Fruit fly (Drosophila melanogaster) whole organism, embryonic: ENCODE results near the gene CG16812.

ENCODE experiments used
- Atf-2 ChIP-seq: fragments of 200-800 bp; sonication (Bioruptor generic); optimal IDR thresholded peaks from 2 replicates; lab custom pipeline; 2016; ENCODE audit warnings: missing biosample characterization, missing genetic modification characterization
- CG12942 ChIP-seq: fragments of 200-800 bp; sonication (Bioruptor generic); optimal IDR thresholded peaks from 3 replicates; lab custom pipeline; 2016; ENCODE audit warnings: missing biosample characterization, missing genetic modification characterization
- CG14014 ChIP-seq: fragments of 200-800 bp; sonication (Bioruptor generic); IDR thresholded peaks from 2 replicates; pipeline ENCODE4 v1.3.6; 2022; ENCODE audit warnings: missing biosample characterization, missing genetic modification characterization
- CG14710 ChIP-seq: fragments of 200-800 bp; sonication (Bioruptor generic); optimal IDR thresholded peaks from 3 replicates; lab custom pipeline; 2019; ENCODE audit warnings: missing biosample characterization, mild to moderate bottlenecking, missing genetic modification characterization, moderate library complexity
- CG15011 ChIP-seq: fragments of 200-800 bp; sonication (Bioruptor generic); optimal IDR thresholded peaks from 3 replicates; lab custom pipeline; 2018; ENCODE audit warnings: missing biosample characterization, mild to moderate bottlenecking, missing genetic modification characterization
- CG17912 ChIP-seq: fragments of 200-800 bp; sonication (Bioruptor generic); optimal IDR thresholded peaks from 2 replicates; lab custom pipeline; 2018; ENCODE audit warnings: missing biosample characterization, mild to moderate bottlenecking, missing genetic modification characterization
- CG33557 ChIP-seq: fragments of 200-800 bp; sonication (Bioruptor generic); optimal IDR thresholded peaks from 2 replicates; lab custom pipeline; 2019; ENCODE audit warnings: missing biosample characterization, mild to moderate bottlenecking, missing genetic modification characterization, moderate library complexity
- CG3407 ChIP-seq: fragments of 200-800 bp; sonication (Bioruptor generic); optimal IDR thresholded peaks from 2 replicates; lab custom pipeline; 2018; ENCODE audit warnings: missing biosample characterization, mild to moderate bottlenecking, missing genetic modification characterization
- CG34376 ChIP-seq: fragments of 200-800 bp; sonication (Bioruptor generic); optimal IDR thresholded peaks from 2 replicates; lab custom pipeline; 2018; ENCODE audit warnings: missing biosample characterization, mild to moderate bottlenecking, missing genetic modification characterization
- CG34422 ChIP-seq: fragments of 200-800 bp; sonication (Bioruptor generic); IDR thresholded peaks from 3 replicates; pipeline ENCODE4 v1.3.6; 2022; ENCODE audit warnings: missing biosample characterization, missing genetic modification characterization
- CG4360 ChIP-seq: fragments of 200-800 bp; sonication (Bioruptor generic); IDR thresholded peaks from 2 replicates; pipeline ENCODE4 v1.3.6; 2022; ENCODE audit warnings: missing biosample characterization, missing genetic modification characterization
- CG6854 ChIP-seq: fragments of 200-800 bp; sonication (Bioruptor generic); optimal IDR thresholded peaks from 3 replicates; lab custom pipeline; 2017; ENCODE audit warnings: missing biosample characterization, mild to moderate bottlenecking, missing genetic modification characterization
- CG7357 ChIP-seq: fragments of 200-800 bp; sonication (Bioruptor generic); IDR thresholded peaks from 3 replicates; pipeline ENCODE4 v1.3.6; 2022; ENCODE audit warnings: missing biosample characterization, missing genetic modification characterization
- CG8290 ChIP-seq, 3 experiments: fragments of 200-800 bp; sonication (Bioruptor generic); optimal IDR thresholded peaks; 2 replicates each; lab custom pipeline; 2016 to 2019; ENCODE audit warnings: missing biosample characterization in 3 of 3, missing genetic modification characterization in 3 of 3, mild to moderate bottlenecking in 2 of 3, moderate library complexity in 1 of 3
- CG8924 ChIP-seq: fragments of 200-800 bp; optimal IDR thresholded peaks from 3 replicates; lab custom pipeline; 2019; ENCODE audit warnings: missing biosample characterization, mild to moderate bottlenecking, missing genetic modification characterization, moderate library complexity
- Dip3 ChIP-seq: fragments of 200-800 bp; sonication (Bioruptor generic); optimal IDR thresholded peaks from 3 replicates; lab custom pipeline; 2016; ENCODE audit warnings: missing biosample characterization, missing genetic modification characterization
- ERR ChIP-seq: fragments of 200-800 bp; sonication (Bioruptor generic); optimal IDR thresholded peaks from 2 replicates; lab custom pipeline; 2016; ENCODE audit warnings: missing biosample characterization, missing genetic modification characterization
- Fer1 ChIP-seq: fragments of 200-800 bp; sonication (Bioruptor generic); optimal IDR thresholded peaks from 2 replicates; lab custom pipeline; 2017; ENCODE audit warnings: missing biosample characterization, mild to moderate bottlenecking, missing genetic modification characterization
- HLHmδ ChIP-seq: fragments of 200-800 bp; sonication (Bioruptor generic); optimal IDR thresholded peaks from 2 replicates; lab custom pipeline; 2018; ENCODE audit warnings: missing biosample characterization, mild to moderate bottlenecking, missing genetic modification characterization, moderate library complexity
- Hand ChIP-seq: fragments of 200-800 bp; sonication (Bioruptor generic); optimal IDR thresholded peaks from 2 replicates; lab custom pipeline; 2017; ENCODE audit warnings: mild to moderate bottlenecking, missing biosample characterization, missing genetic modification reagents, missing genetic modification characterization
- Hmr ChIP-seq: fragments of 200-800 bp; sonication (Bioruptor generic); optimal IDR thresholded peaks from 3 replicates; lab custom pipeline; 2017; ENCODE audit warnings: mild to moderate bottlenecking, missing biosample characterization, missing genetic modification reagents, missing genetic modification characterization
- MBD-R2 ChIP-seq: fragments of 200-800 bp; sonication (Bioruptor generic); IDR thresholded peaks from 2 replicates; pipeline ENCODE4 v1.3.6; 2022; ENCODE audit warnings: missing biosample characterization, missing genetic modification characterization
- Med ChIP-seq: fragments of 200-800 bp; sonication (Bioruptor generic); peaks from one replicate; lab custom pipeline; 2016; ENCODE audit warnings: missing biosample characterization, missing genetic modification characterization, mild to moderate bottlenecking, inconsistent platforms, moderate library complexity
- Pdp1 ChIP-seq, 2 experiments: fragments of 200-800 bp; sonication (Bioruptor generic); optimal IDR thresholded peaks; 3 replicates each; lab custom pipeline; 2016; ENCODE audit warnings: missing biosample characterization in 2 of 2, missing genetic modification characterization in 2 of 2, mild to moderate bottlenecking in 1 of 2, moderate library complexity in 1 of 2
- Side ChIP-seq: fragments of 200-800 bp; sonication (Bioruptor generic); optimal IDR thresholded peaks from 2 replicates; lab custom pipeline; 2016; ENCODE audit warnings: missing biosample characterization, missing genetic modification characterization
- Trl ChIP-seq, 3 experiments: fragments of >200 bp in 2 of 3; fragments of 200-800 bp in 1 of 3; sonication (Bioruptor generic) in 1 of 3; optimal IDR thresholded peaks; 2 replicates in 1 of 3; 3 replicates in 2 of 3; lab custom pipeline; 2016 to 2017; ENCODE audit warnings: missing biosample characterization in 1 of 3, missing genetic modification characterization in 1 of 3
- Vsx1 ChIP-seq: fragments of 200-800 bp; sonication (Bioruptor generic); optimal IDR thresholded peaks from 2 replicates; lab custom pipeline; 2017; ENCODE audit warnings: missing biosample characterization, mild to moderate bottlenecking, missing genetic modification characterization, missing genetic modification reagents
- bcd ChIP-seq: fragments of 200-800 bp; sonication (Bioruptor generic); optimal IDR thresholded peaks from 2 replicates; lab custom pipeline; 2017; ENCODE audit warnings: missing biosample characterization, mild to moderate bottlenecking, missing genetic modification characterization
- bowl ChIP-seq: fragments of 200-800 bp; sonication (Bioruptor generic); IDR thresholded peaks from 2 replicates; pipeline ENCODE4 v1.3.6; 2022; ENCODE audit warnings: missing biosample characterization, missing genetic modification characterization
- cg ChIP-seq: fragments of 200-800 bp; sonication (Bioruptor generic); optimal IDR thresholded peaks from 3 replicates; lab custom pipeline; 2019; ENCODE audit warnings: missing biosample characterization, mild to moderate bottlenecking, missing genetic modification characterization, moderate library complexity
- chinmo ChIP-seq: fragments of 200-800 bp; sonication (Bioruptor generic); IDR thresholded peaks from 4 replicates; pipeline ENCODE4 v1.3.6; 2022; ENCODE audit warnings: missing biosample characterization, missing genetic modification characterization; ENCODE audit not compliant: partially characterized antibody
- chm ChIP-seq: fragments of 200-800 bp; sonication (Bioruptor generic); IDR thresholded peaks from 2 replicates; pipeline ENCODE4 v1.3.6; 2022; ENCODE audit warnings: missing biosample characterization, missing genetic modification characterization
- cwo ChIP-seq: fragments of 200-800 bp; sonication (Bioruptor generic); optimal IDR thresholded peaks from 3 replicates; lab custom pipeline; 2017; ENCODE audit warnings: missing biosample characterization, missing genetic modification characterization, mild to moderate bottlenecking, moderate library complexity, missing genetic modification reagents
- dmrt99B ChIP-seq: fragments of 200-800 bp; sonication (Bioruptor generic); optimal IDR thresholded peaks from 2 replicates; lab custom pipeline; 2018; ENCODE audit warnings: missing biosample characterization, mild to moderate bottlenecking, missing genetic modification characterization, moderate library complexity
- fd64A ChIP-seq: fragments of 200-800 bp; sonication (Bioruptor generic); optimal IDR thresholded peaks from 3 replicates; lab custom pipeline; 2018; ENCODE audit warnings: missing biosample characterization, mild to moderate bottlenecking, missing genetic modification characterization
- kay ChIP-seq: fragments of 200-800 bp; sonication (Bioruptor generic); optimal IDR thresholded peaks from 2 replicates; lab custom pipeline; 2016; ENCODE audit warnings: missing biosample characterization, missing genetic modification characterization
- onecut ChIP-seq: fragments of 200-800 bp; sonication (Bioruptor generic); IDR thresholded peaks from 2 replicates; pipeline ENCODE4 v1.3.6; 2022; ENCODE audit warnings: missing biosample characterization, missing genetic modification characterization
- otp ChIP-seq: fragments of 200-800 bp; sonication (Bioruptor generic); IDR thresholded peaks from 3 replicates; pipeline ENCODE4, ENCODE4 v1.3.6; 2022; ENCODE audit warnings: missing biosample characterization, missing genetic modification characterization
- prd ChIP-seq, 3 experiments: fragments of >200 bp in 2 of 3; fragments of 200-800 bp in 1 of 3; sonication (Bioruptor generic) in 1 of 3; optimal IDR thresholded peaks in 2 of 3; IDR thresholded peaks in 1 of 3; 2 replicates in 2 of 3; 3 replicates in 1 of 3; pipeline versions ENCODE4 v1.3.6 to Lab custom; 2017 to 2022; ENCODE audit warnings: missing biosample characterization in 1 of 3, missing genetic modification characterization in 1 of 3
- pros ChIP-seq: fragments of 200-800 bp; sonication (Bioruptor generic); optimal IDR thresholded peaks from 3 replicates; lab custom pipeline; 2019; ENCODE audit warnings: missing biosample characterization, mild to moderate bottlenecking, missing genetic modification characterization, moderate library complexity
- ranshi ChIP-seq: fragments of 200-800 bp; sonication (Bioruptor generic); IDR thresholded peaks from 2 replicates; pipeline ENCODE4 v1.3.6; 2022; ENCODE audit warnings: missing biosample characterization, missing genetic modification characterization
- sd ChIP-seq: fragments of 200-800 bp; sonication (Bioruptor generic); optimal IDR thresholded peaks from 3 replicates; lab custom pipeline; 2018; ENCODE audit warnings: missing biosample characterization, mild to moderate bottlenecking, missing genetic modification characterization, moderate library complexity
- sisA ChIP-seq: fragments of 200-800 bp; sonication (Bioruptor generic); IDR thresholded peaks from 2 replicates; pipeline ENCODE4 v1.3.6; 2022; ENCODE audit warnings: missing biosample characterization, missing genetic modification characterization
- sr ChIP-seq: fragments of 200-800 bp; sonication (Bioruptor generic); IDR thresholded peaks from 3 replicates; pipeline ENCODE4 v1.3.6; 2022; ENCODE audit warnings: missing biosample characterization, missing genetic modification characterization
- unpg ChIP-seq: fragments of 200-800 bp; sonication (Bioruptor generic); optimal IDR thresholded peaks from 3 replicates; lab custom pipeline; 2018; ENCODE audit warnings: missing biosample characterization, mild to moderate bottlenecking, missing genetic modification characterization, moderate library complexity
- wek ChIP-seq: fragments of 200-800 bp; sonication (Bioruptor generic); optimal IDR thresholded peaks from 3 replicates; lab custom pipeline; 2018; ENCODE audit warnings: missing biosample characterization, mild to moderate bottlenecking, missing genetic modification characterization, moderate library complexity
- z ChIP-seq: fragments of 200-800 bp; sonication (Bioruptor generic); IDR thresholded peaks from 3 replicates; pipeline ENCODE4 v1.3.6; 2022; ENCODE audit warnings: missing biosample characterization, missing genetic modification characterization

The CG16812 gene

DNA sequence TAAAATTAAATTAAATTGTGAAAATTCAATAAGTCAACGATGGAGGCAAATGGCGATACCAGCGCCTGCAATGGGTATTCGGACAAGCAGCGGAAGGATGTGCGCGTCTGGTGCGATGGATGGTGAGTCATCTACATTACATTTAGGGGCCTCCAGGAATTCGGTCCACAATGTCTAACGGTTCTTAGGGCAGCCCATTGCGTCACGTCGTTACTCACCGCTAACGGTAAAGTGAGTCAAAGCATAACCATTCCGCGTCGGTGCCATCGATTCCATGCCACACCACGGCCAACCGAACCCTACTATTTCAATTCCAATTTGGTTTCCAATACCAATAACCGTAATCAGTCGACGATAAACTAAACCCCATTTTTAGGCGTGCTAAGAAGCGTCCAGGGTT lies 18.2 kb upstream of the CG16812 start:
- TF ChIP-seq CG6854 (GFP tag; lab: Kevin White, UChicago) (peak; percentile 13), CG12942 (GFP tag; lab: Kevin White, UChicago) (no peak), ranshi (GFP tag; lab: Robert Waterston, UW) (no peak), ERR (GFP tag; lab: Kevin White, UChicago) (no peak), CG4360 (GFP tag; lab: Robert Waterston, UW) (no peak), Med (GFP tag; lab: Kevin White, UChicago) (peak; percentile 34), dmrt99B (no peak), sd (tag; lab: Kevin White, UChicago) (peak; percentile 60), Atf-2 (GFP tag; lab: Kevin White, UChicago) (no peak), CG34376 (GFP tag; lab: Kevin White, UChicago) (no peak), chm (GFP tag; lab: Robert Waterston, UW) (peak; percentile 51; the same call in 1 of the 2 replicates), prd (optimal IDR thresholded peaks at IDR 0.05; lab: Kevin White, UChicago) (no peak), prd (GFP tag; IDR thresholded peaks at IDR 0.05; lab: Robert Waterston, UW) (no peak), wek (GFP tag; lab: Kevin White, UChicago) (no peak), onecut (GFP tag; lab: Robert Waterston, UW) (0 out of 2 replicates have a peak, but pooled peaks have one; percentile 2), Pdp1 (GFP tag; optimal IDR thresholded peaks at IDR 0.05; lab: Kevin White, UChicago) (peak in 1 of 2 experiments; percentile 76), cwo (GFP tag; lab: Kevin White, UChicago) (peak; percentile 13), kay (peak; percentile 40)

DNA sequence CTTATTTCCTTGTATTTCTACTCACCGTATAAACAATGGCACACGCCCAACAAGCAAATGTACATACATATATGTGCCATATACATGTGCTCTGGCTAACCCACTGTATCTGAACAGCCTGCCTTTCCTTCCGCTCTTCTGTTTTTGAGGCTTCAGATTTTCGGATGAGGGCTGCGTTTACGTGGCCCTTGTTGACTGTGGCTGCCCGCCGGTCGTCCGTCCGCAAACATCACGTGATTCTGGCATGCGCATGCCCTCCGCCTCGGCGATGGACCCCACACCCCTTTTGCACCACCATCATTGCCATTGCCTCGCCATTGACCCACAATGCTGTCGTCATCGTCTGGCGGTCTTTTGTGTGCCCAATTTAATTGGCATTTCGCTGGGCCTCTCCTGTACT lies 17.1 kb upstream of the CG16812 start:
- TF ChIP-seq Fer1 (GFP tag; lab: Kevin White, UChicago) (peak; percentile 75), chm (GFP tag; lab: Robert Waterston, UW) (0 out of 2 replicates have a peak, but pooled peaks have one; percentile 21), sisA (no peak), Hmr (GFP tag; lab: Kevin White, UChicago) (peak; percentile 55), CG15011 (GFP tag; lab: Kevin White, UChicago) (no peak), bowl (GFP tag; lab: Robert Waterston, UW) (0 out of 2 replicates have a peak, but pooled peaks have one; percentile 24), z (GFP tag; lab: Robert Waterston, UW) (no peak), unpg (GFP tag; lab: Kevin White, UChicago) (peak; percentile 5), cg (peak; percentile 7), CG14710 (tag; lab: Kevin White, UChicago) (peak; percentile 24), MBD-R2 (GFP tag; lab: Robert Waterston, UW) (peak; percentile 33; the same call in 1 of the 2 replicates), CG3407 (GFP tag; lab: Kevin White, UChicago) (peak; percentile 7), CG34422 (GFP tag; lab: Robert Waterston, UW) (peak; percentile 70; the same call in 1 of the 3 replicates), otp (GFP tag; lab: Robert Waterston, UW) (peak; percentile 60; the same call in 1 of the 3 replicates), CG7357 (GFP tag; lab: Robert Waterston, UW) (no peak), sr (0 out of 3 replicates have a peak, but pooled peaks have one; percentile 64), chinmo (peak; percentile 82; the same call in 1 of the 4 replicates), CG17912 (GFP tag; lab: Kevin White, UChicago) (peak; percentile 41), bcd (peak; percentile 38), CG14014 (GFP tag; lab: Robert Waterston, UW) (0 out of 2 replicates have a peak, but pooled peaks have one; percentile 9), Side (GFP tag; lab: Kevin White, UChicago) (peak; percentile 27), HLHmδ (GFP tag; lab: Kevin White, UChicago) (peak; percentile 84), Trl (optimal IDR thresholded peaks at IDR 0.05; lab: Kevin White, UChicago) (peak in 1 of 2 experiments; percentile 12), Trl (GFP tag; optimal IDR thresholded peaks at IDR 0.05; lab: Kevin White, UChicago) (peak; percentile 32), CG8290 (GFP tag; optimal IDR thresholded peaks at IDR 0.05; lab: Kevin White, UChicago) (peak; percentile 17), CG8290 (tag; optimal IDR thresholded peaks at IDR 0.05; lab: Kevin White, UChicago) (peak in 1 of 2 experiments; percentile 56), Med (GFP tag; lab: Kevin White, UChicago) (peak; percentile 93), Vsx1 (GFP tag; lab: Kevin White, UChicago) (peak; percentile 25), fd64A (peak; percentile 5), CG33557 (GFP tag; lab: Kevin White, UChicago) (peak; percentile 5), pros (peak; percentile 45), Dip3 (GFP tag; lab: Kevin White, UChicago) (peak; percentile 22), Hand (peak; percentile 71), CG8924 (tag; lab: Kevin White, UChicago) (peak; percentile 23)
